Fruit fly (Drosophila melanogaster) whole organism, embryonic: ENCODE data around the gene sws.

Source experiments
- B-H2 ChIP-seq: fragments of 200-800 bp; sonication (Bioruptor generic); optimal IDR thresholded peaks from 2 replicates; lab custom pipeline; 2018; ENCODE audit warnings: missing biosample characterization, mild to moderate bottlenecking, missing genetic modification characterization
- BEAF-32 ChIP-seq: fragments of 200-800 bp; sonication (Bioruptor generic); optimal IDR thresholded peaks from 3 replicates; lab custom pipeline; 2017; ENCODE audit warnings: missing biosample characterization, missing genetic modification characterization, mild to moderate bottlenecking, moderate library complexity, missing genetic modification reagents
- CG10366 ChIP-seq: fragments of 200-800 bp; sonication (Bioruptor generic); IDR thresholded peaks from 2 replicates; pipeline ENCODE4 v1.3.6; 2022; ENCODE audit warnings: missing biosample characterization, missing genetic modification characterization
- CG11247 ChIP-seq: fragments of 200-800 bp; sonication (Bioruptor generic); IDR thresholded peaks from 2 replicates; pipeline ENCODE4 v1.3.6; 2022; ENCODE audit warnings: missing biosample characterization, missing genetic modification characterization
- CG11456 ChIP-seq: fragments of 200-800 bp; sonication (Bioruptor generic); IDR thresholded peaks from 3 replicates; pipeline ENCODE4 v1.3.6; 2022; ENCODE audit warnings: missing biosample characterization, missing genetic modification characterization
- CG11696 ChIP-seq: fragments of 200-800 bp; sonication (Bioruptor generic); IDR thresholded peaks from 2 replicates; pipeline ENCODE4 v1.3.6; 2022; ENCODE audit warnings: missing biosample characterization, missing genetic modification characterization
- CG11723 ChIP-seq: fragments of 200-800 bp; sonication (Bioruptor generic); optimal IDR thresholded peaks from 2 replicates; lab custom pipeline; 2017; ENCODE audit warnings: missing biosample characterization, mild to moderate bottlenecking, missing genetic modification characterization
- CG12104 ChIP-seq: fragments of 200-800 bp; sonication (Bioruptor generic); optimal IDR thresholded peaks from 3 replicates; lab custom pipeline; 2016; ENCODE audit warnings: missing biosample characterization, missing genetic modification characterization
- CG12659 ChIP-seq: fragments of 200-800 bp; sonication (Bioruptor generic); optimal IDR thresholded peaks from 3 replicates; lab custom pipeline; 2017; ENCODE audit warnings: mild to moderate bottlenecking, missing biosample characterization, missing genetic modification reagents, missing genetic modification characterization
- CG13296 ChIP-seq: fragments of 200-800 bp; sonication (Bioruptor generic); optimal IDR thresholded peaks from 3 replicates; lab custom pipeline; 2018; ENCODE audit warnings: missing biosample characterization, mild to moderate bottlenecking, missing genetic modification characterization
- CG14667 ChIP-seq: fragments of 200-800 bp; sonication (Bioruptor generic); IDR thresholded peaks from 2 replicates; pipeline ENCODE4 v1.3.6; 2022; ENCODE audit warnings: missing biosample characterization, missing genetic modification characterization
- CG15269 ChIP-seq: fragments of 200-800 bp; sonication (Bioruptor generic); optimal IDR thresholded peaks from 2 replicates; lab custom pipeline; 2018; ENCODE audit warnings: missing biosample characterization, mild to moderate bottlenecking, missing genetic modification characterization, moderate library complexity
- CG16813 ChIP-seq: fragments of 200-800 bp; sonication (Bioruptor generic); IDR thresholded peaks from 3 replicates; pipeline ENCODE4 v1.3.6; 2022; ENCODE audit warnings: missing biosample characterization, missing genetic modification characterization; ENCODE audit not compliant: partially characterized antibody
- CG17361 ChIP-seq: fragments of 200-800 bp; sonication (Bioruptor generic); IDR thresholded peaks from 3 replicates; pipeline ENCODE4 v1.3.6; 2022; ENCODE audit warnings: missing biosample characterization, missing genetic modification characterization
- CG18011 ChIP-seq: fragments of 200-800 bp; sonication (Bioruptor generic); optimal IDR thresholded peaks from 2 replicates; lab custom pipeline; 2017; ENCODE audit warnings: missing biosample characterization, missing genetic modification characterization, mild to moderate bottlenecking, moderate library complexity, missing genotype
- CG2116 ChIP-seq: fragments of 200-800 bp; sonication (Bioruptor generic); optimal IDR thresholded peaks from 3 replicates; lab custom pipeline; 2018; ENCODE audit warnings: missing biosample characterization, mild to moderate bottlenecking, missing genetic modification characterization
- CG2712 ChIP-seq: fragments of 200-800 bp; optimal IDR thresholded peaks from 3 replicates; lab custom pipeline; 2019; ENCODE audit warnings: missing biosample characterization, mild to moderate bottlenecking, missing genetic modification characterization, moderate library complexity
- CG30020 ChIP-seq: fragments of 200-800 bp; optimal IDR thresholded peaks from 2 replicates; lab custom pipeline; 2019; ENCODE audit warnings: missing biosample characterization, mild to moderate bottlenecking, missing genetic modification characterization, moderate library complexity
- CG32532 ChIP-seq: fragments of 200-800 bp; sonication (Bioruptor generic); IDR thresholded peaks from 2 replicates; pipeline ENCODE4 v1.3.6; 2022; ENCODE audit warnings: missing biosample characterization, missing genetic modification characterization
- CG4404 ChIP-seq: fragments of 200-800 bp; sonication (Bioruptor generic); IDR thresholded peaks from 2 replicates; pipeline ENCODE4 v1.3.6; 2022; ENCODE audit warnings: missing biosample characterization, missing genetic modification characterization
- CG6813 ChIP-seq: fragments of 200-800 bp; sonication (Bioruptor generic); optimal IDR thresholded peaks from 2 replicates; lab custom pipeline; 2017; ENCODE audit warnings: missing biosample characterization, missing genetic modification characterization, mild to moderate bottlenecking, moderate library complexity, missing genetic modification reagents
- CG8478 ChIP-seq: fragments of >200 bp; optimal IDR thresholded peaks from 2 replicates; lab custom pipeline; 2018
- CG9215 ChIP-seq: fragments of 200-800 bp; sonication (Bioruptor generic); IDR thresholded peaks from 2 replicates; pipeline ENCODE4 v1.3.6; 2022; ENCODE audit warnings: missing biosample characterization, missing genetic modification characterization
- CG9797 ChIP-seq: fragments of 200-800 bp; sonication (Bioruptor generic); optimal IDR thresholded peaks from 3 replicates; lab custom pipeline; 2018; ENCODE audit warnings: missing biosample characterization, mild to moderate bottlenecking, missing genetic modification characterization
- Camta ChIP-seq: fragments of 200-800 bp; sonication (Bioruptor generic); optimal IDR thresholded peaks from 2 replicates; lab custom pipeline; 2016; ENCODE audit warnings: missing biosample characterization, missing genetic modification characterization
- Dbx ChIP-seq: fragments of 200-800 bp; sonication (Bioruptor generic); IDR thresholded peaks from 3 replicates; pipeline ENCODE4 v1.3.6; 2022; ENCODE audit warnings: missing biosample characterization, missing genetic modification characterization
- Dll ChIP-seq: fragments of 200-800 bp; sonication (Bioruptor generic); IDR thresholded peaks from 4 replicates; pipeline ENCODE4 v1.3.6; 2022; ENCODE audit warnings: missing biosample characterization, missing genetic modification characterization; ENCODE audit not compliant: partially characterized antibody
- E2f1 ChIP-seq: fragments of 200-800 bp; sonication (Bioruptor generic); IDR thresholded peaks from 2 replicates; pipeline ENCODE4 v1.3.6; 2022; ENCODE audit warnings: missing biosample characterization, missing genetic modification characterization
- Hmx ChIP-seq: fragments of 200-800 bp; sonication (Bioruptor generic); optimal IDR thresholded peaks from 2 replicates; lab custom pipeline; 2016; ENCODE audit warnings: missing biosample characterization, missing genetic modification characterization
- MBD-R2 ChIP-seq: fragments of 200-800 bp; sonication (Bioruptor generic); IDR thresholded peaks from 2 replicates; pipeline ENCODE4 v1.3.6; 2022; ENCODE audit warnings: missing biosample characterization, missing genetic modification characterization
- NC2α ChIP-seq: fragments of 200-800 bp; sonication (Bioruptor generic); optimal IDR thresholded peaks from 2 replicates; lab custom pipeline; 2016; ENCODE audit warnings: missing biosample characterization, missing genetic modification characterization
- Side ChIP-seq: fragments of 200-800 bp; sonication (Bioruptor generic); optimal IDR thresholded peaks from 2 replicates; lab custom pipeline; 2016; ENCODE audit warnings: missing biosample characterization, missing genetic modification characterization
- Sox102F ChIP-seq: fragments of 200-800 bp; sonication (Bioruptor generic); optimal IDR thresholded peaks from 2 replicates; lab custom pipeline; 2018; ENCODE audit warnings: missing biosample characterization, mild to moderate bottlenecking, missing genetic modification characterization, moderate library complexity
- Xbp1 ChIP-seq: fragments of 200-800 bp; sonication (Bioruptor generic); optimal IDR thresholded peaks from 3 replicates; lab custom pipeline; 2016; ENCODE audit warnings: missing biosample characterization, mild to moderate bottlenecking, missing genetic modification characterization
- al ChIP-seq: fragments of 200-800 bp; sonication (Bioruptor generic); IDR thresholded peaks from 2 replicates; pipeline ENCODE4 v1.3.6; 2022; ENCODE audit warnings: missing biosample characterization, missing genetic modification characterization
- cg ChIP-seq: fragments of 200-800 bp; sonication (Bioruptor generic); optimal IDR thresholded peaks from 3 replicates; lab custom pipeline; 2019; ENCODE audit warnings: missing biosample characterization, mild to moderate bottlenecking, missing genetic modification characterization, moderate library complexity
- dm ChIP-seq: fragments of 200-800 bp; sonication (Bioruptor generic); optimal IDR thresholded peaks from 3 replicates; lab custom pipeline; 2016; ENCODE audit warnings: missing biosample characterization, missing genetic modification characterization
- eyg ChIP-seq: fragments of 200-800 bp; sonication (Bioruptor generic); optimal IDR thresholded peaks from 3 replicates; lab custom pipeline; 2016; ENCODE audit warnings: missing biosample characterization, missing genetic modification characterization
- gsb ChIP-seq: fragments of 200-800 bp; sonication (Bioruptor generic); IDR thresholded peaks from 2 replicates; pipeline ENCODE4 v1.3.6; 2022; ENCODE audit warnings: missing biosample characterization, missing genetic modification characterization
- knrl ChIP-seq: fragments of 200-800 bp; sonication (Bioruptor generic); IDR thresholded peaks from 3 replicates; pipeline ENCODE4 v1.3.6; 2022; ENCODE audit warnings: missing biosample characterization, missing genetic modification characterization; ENCODE audit not compliant: partially characterized antibody
- lmd ChIP-seq: fragments of 200-800 bp; sonication (Bioruptor generic); IDR thresholded peaks from 2 replicates; pipeline ENCODE4 v1.3.6; 2022; ENCODE audit warnings: missing biosample characterization, missing genetic modification characterization
- nmo ChIP-seq: fragments of 200-800 bp; sonication (Bioruptor generic); optimal IDR thresholded peaks from 2 replicates; lab custom pipeline; 2018; ENCODE audit warnings: missing biosample characterization, mild to moderate bottlenecking, missing genetic modification characterization, moderate library complexity
- nom ChIP-seq: fragments of 200-800 bp; sonication (Bioruptor generic); optimal IDR thresholded peaks from 2 replicates; lab custom pipeline; 2017; ENCODE audit warnings: missing biosample characterization, missing genetic modification characterization, mild to moderate bottlenecking, moderate library complexity, missing genetic modification reagents
- odd ChIP-seq: fragments of 200-800 bp; sonication (Bioruptor generic); optimal IDR thresholded peaks from 2 replicates; lab custom pipeline; 2017; ENCODE audit warnings: missing biosample characterization, mild to moderate bottlenecking, missing genetic modification characterization
- org-1 ChIP-seq: fragments of 200-800 bp; sonication (Bioruptor generic); optimal IDR thresholded peaks from 2 replicates; lab custom pipeline; 2017; ENCODE audit warnings: missing biosample characterization, missing genetic modification characterization
- sd ChIP-seq: fragments of 200-800 bp; sonication (Bioruptor generic); optimal IDR thresholded peaks from 3 replicates; lab custom pipeline; 2018; ENCODE audit warnings: missing biosample characterization, mild to moderate bottlenecking, missing genetic modification characterization, moderate library complexity
- sr ChIP-seq: fragments of 200-800 bp; sonication (Bioruptor generic); IDR thresholded peaks from 3 replicates; pipeline ENCODE4 v1.3.6; 2022; ENCODE audit warnings: missing biosample characterization, missing genetic modification characterization
- ssp ChIP-seq: fragments of 200-800 bp; sonication (Bioruptor generic); IDR thresholded peaks from 2 replicates; pipeline ENCODE4 v1.3.6; 2022; ENCODE audit warnings: missing biosample characterization, missing genetic modification characterization
- twi ChIP-seq: fragments of 200-800 bp; optimal IDR thresholded peaks from 2 replicates; lab custom pipeline; 2019; ENCODE audit warnings: missing biosample characterization, mild to moderate bottlenecking, missing genetic modification characterization, moderate library complexity
- unc-4 ChIP-seq: fragments of 200-800 bp; sonication (Bioruptor generic); IDR thresholded peaks from 2 replicates; pipeline ENCODE4 v1.3.6; 2022; ENCODE audit warnings: missing biosample characterization, missing genetic modification characterization; ENCODE audit not compliant: partially characterized antibody

The sws gene

dm6 chrX:7935798-7936572 is 32.1 kb downstream of the sws start, which contains the start of gene Ubr3 (continued):
- TF ChIP-seq odd (GFP tag; lab: Kevin White, UChicago) (no peak), NC2α (GFP tag; lab: Kevin White, UChicago) (no peak), ssp (peak; percentile 90), B-H2 (peak; percentile 2), dm (peak; percentile 77), CG13296 (no peak), nmo (GFP tag; lab: Kevin White, UChicago) (peak; percentile 34), CG17361 (no peak), CG11696 (GFP tag; lab: Robert Waterston, UW) (no peak), CG2116 (GFP tag; lab: Kevin White, UChicago) (peak; percentile 94), CG18011 (GFP tag; lab: Kevin White, UChicago) (no peak), Sox102F (no peak), CG32532 (GFP tag; lab: Robert Waterston, UW) (0 out of 2 replicates have a peak, but pooled peaks have one; percentile 18), CG16813 (peak; percentile 80), BEAF-32 (peak; percentile 87), CG9797 (peak; percentile 82), lmd (GFP tag; lab: Robert Waterston, UW) (no peak), CG10366 (GFP tag; lab: Robert Waterston, UW) (no peak), Hmx (GFP tag; lab: Kevin White, UChicago) (no peak), E2f1 (GFP tag; lab: Robert Waterston, UW) (no peak), Xbp1 (GFP tag; lab: Kevin White, UChicago) (no peak), CG12659 (GFP tag; lab: Kevin White, UChicago) (peak; percentile 69), CG11723 (GFP tag; lab: Kevin White, UChicago) (no peak), twi (tag; lab: Kevin White, UChicago) (no peak), CG30020 (tag; lab: Kevin White, UChicago) (peak; percentile 29), CG11456 (GFP tag; lab: Robert Waterston, UW) (no peak), org-1 (GFP tag; lab: Kevin White, UChicago) (no peak), knrl (GFP tag; lab: Robert Waterston, UW) (peak; percentile 79), CG14667 (GFP tag; lab: Robert Waterston, UW) (no peak), unc-4 (GFP tag; lab: Robert Waterston, UW) (peak; percentile 68), CG9215 (GFP tag; lab: Robert Waterston, UW) (no peak), CG4404 (GFP tag; lab: Robert Waterston, UW) (no peak), gsb (GFP tag; lab: Robert Waterston, UW) (no peak), CG11247 (GFP tag; lab: Robert Waterston, UW) (no peak), al (GFP tag; lab: Robert Waterston, UW) (0 out of 2 replicates have a peak, but pooled peaks have one; percentile 8), Dll (GFP tag; lab: Robert Waterston, UW) (peak; percentile 72; the same call in 3 of the 4 replicates), cg (peak; percentile 95), CG8478 (lab: Kevin White, UChicago) (peak; percentile 95), nom (GFP tag; lab: Kevin White, UChicago) (peak; percentile 32), CG15269 (tag; lab: Kevin White, UChicago) (peak; percentile 2), Dbx (GFP tag; lab: Robert Waterston, UW) (0 out of 3 replicates have a peak, but pooled peaks have one; percentile 29), sd (tag; lab: Kevin White, UChicago) (peak; percentile 64), CG6813 (GFP tag; lab: Kevin White, UChicago) (no peak), MBD-R2 (GFP tag; lab: Robert Waterston, UW) (peak; percentile 48; the same call in 1 of the 2 replicates), CG2712 (peak; percentile 10), sr (GFP tag; lab: Robert Waterston, UW) (no peak), Side (GFP tag; lab: Kevin White, UChicago) (no peak), Camta (GFP tag; lab: Kevin White, UChicago) (no peak), eyg (GFP tag; lab: Kevin White, UChicago) (no peak), CG12104 (GFP tag; lab: Kevin White, UChicago) (no peak)
